Fruit fly (Drosophila melanogaster): ENCODE measurements around the gene RpL26.

The RpL26 gene

dm6 chr3L:18898770-18899278 is at the start of gene RpL26 (continued):
- peak; percentile 64; the same call in 1 of the 3 replicates for TF ChIP-seq CG11695 (GFP tag; IDR thresholded peaks at IDR 0.05)
- no peak for TF ChIP-seq lbe (GFP tag; optimal IDR thresholded peaks at IDR 0.05)
- peak; percentile 72 for TF ChIP-seq emc (GFP tag; optimal IDR thresholded peaks at IDR 0.05)
- peak; percentile 51; the same call in 1 of the 2 replicates for TF ChIP-seq toy (GFP tag; IDR thresholded peaks at IDR 0.05)
- peak; percentile 56 for TF ChIP-seq repo (GFP tag; optimal IDR thresholded peaks at IDR 0.05)
- no peak for TF ChIP-seq CG1024 (GFP tag; IDR thresholded peaks at IDR 0.05)
- peak; percentile 7 for TF ChIP-seq CG10274 (GFP tag; optimal IDR thresholded peaks at IDR 0.05)
- TF ChIP-seq MTF-1 (GFP tag; optimal IDR thresholded peaks at IDR 0.05; ENCODE audit: borderline replicate concordance) = peak; percentile 14
- peak; percentile 56 for TF ChIP-seq CG16863 (GFP tag; optimal IDR thresholded peaks at IDR 0.05)
- peak; percentile 67 for TF ChIP-seq CG13894 (tag; optimal IDR thresholded peaks at IDR 0.05)
- no peak for TF ChIP-seq CG12219 (GFP tag; optimal IDR thresholded peaks at IDR 0.05)
- peak; percentile 61 for TF ChIP-seq cato (GFP tag; optimal IDR thresholded peaks at IDR 0.05; ENCODE audit: borderline replicate concordance)
- TF ChIP-seq CG6813 (GFP tag; optimal IDR thresholded peaks at IDR 0.05) = no peak
- no peak for TF ChIP-seq sqz (GFP tag; optimal IDR thresholded peaks at IDR 0.05)
- peak; percentile 55 for TF ChIP-seq CG4617 (GFP tag; optimal IDR thresholded peaks at IDR 0.05; ENCODE audit: borderline replicate concordance)
- TF ChIP-seq CG17361 (GFP tag; IDR thresholded peaks at IDR 0.05) = peak; percentile 79
- TF ChIP-seq NC2α (GFP tag; optimal IDR thresholded peaks at IDR 0.05) = peak; percentile 57
- TF ChIP-seq Dfd (GFP tag; optimal IDR thresholded peaks at IDR 0.05) = no peak
- TF ChIP-seq Dip3 (GFP tag; optimal IDR thresholded peaks at IDR 0.05) = peak; percentile 78
- peak; percentile 38 for TF ChIP-seq CG15073 (GFP tag; optimal IDR thresholded peaks at IDR 0.05)
- peak; percentile 91 for TF ChIP-seq CG6791 (GFP tag; IDR thresholded peaks at IDR 0.05; ENCODE audit: partially characterized antibody)
- peak; percentile 89 for TF ChIP-seq CG30403 (GFP tag; optimal IDR thresholded peaks at IDR 0.05)
- peak; percentile 98 for TF ChIP-seq Ets65A (GFP tag)
- no peak; the same call in 2 of the 3 replicates for TF ChIP-seq tgo (GFP tag; IDR thresholded peaks at IDR 0.05)
- TF ChIP-seq CG4820 (GFP tag; optimal IDR thresholded peaks at IDR 0.05) = peak; percentile 37
- no peak for TF ChIP-seq jing (GFP tag; optimal IDR thresholded peaks at IDR 0.05)
- peak; percentile 98 for TF ChIP-seq CG14860 (GFP tag; IDR thresholded peaks at IDR 0.05; ENCODE audit: partially characterized antibody)
- no peak for TF ChIP-seq chm (GFP tag; IDR thresholded peaks at IDR 0.05)
- peak; percentile 77 for TF ChIP-seq CG30020 (tag; optimal IDR thresholded peaks at IDR 0.05)
- peak; percentile 99 for TF ChIP-seq knrl (GFP tag; IDR thresholded peaks at IDR 0.05; ENCODE audit: partially characterized antibody)
- TF ChIP-seq CG18476 (GFP tag; optimal IDR thresholded peaks at IDR 0.05) = peak; percentile 64
- TF ChIP-seq HHEX (GFP tag; optimal IDR thresholded peaks at IDR 0.05) = peak; percentile 53
- peak; percentile 45 for TF ChIP-seq exex (tag; optimal IDR thresholded peaks at IDR 0.05)
- TF ChIP-seq Hr51 (GFP tag; optimal IDR thresholded peaks at IDR 0.05) = peak; percentile 74 to 78
- 0 out of 2 replicates have a peak, but pooled peaks have one; percentile 36 for TF ChIP-seq HLH3B (GFP tag; IDR thresholded peaks at IDR 0.05)
- peak; percentile 62 for TF ChIP-seq ewg (GFP tag; optimal IDR thresholded peaks at IDR 0.05)
- peak; percentile 83 for TF ChIP-seq CG7786 (GFP tag; optimal IDR thresholded peaks at IDR 0.05)
- TF ChIP-seq org-1 (GFP tag; optimal IDR thresholded peaks at IDR 0.05) = peak; percentile 36
- TF ChIP-seq eyg (GFP tag; optimal IDR thresholded peaks at IDR 0.05) = peak; percentile 20
- TF ChIP-seq hkb (optimal IDR thresholded peaks at IDR 0.05) = peak; percentile 78
- peak; percentile 23; the same call in 1 of the 2 replicates for TF ChIP-seq hkb (GFP tag; IDR thresholded peaks at IDR 0.05)
- TF ChIP-seq sens (GFP tag) = peak; percentile 97
- TF ChIP-seq CG8290 (GFP tag; optimal IDR thresholded peaks at IDR 0.05) = peak; percentile 71
- TF ChIP-seq CG8290 (tag; optimal IDR thresholded peaks at IDR 0.05) = no peak
- peak; percentile 69 for TF ChIP-seq CG15514 (GFP tag; optimal IDR thresholded peaks at IDR 0.05)
- no peak for TF ChIP-seq CG8281 (tag; optimal IDR thresholded peaks at IDR 0.05)
- no peak for TF ChIP-seq CG11456 (GFP tag; IDR thresholded peaks at IDR 0.05)
- TF ChIP-seq Dbx (GFP tag; IDR thresholded peaks at IDR 0.05) = peak; percentile 88
- TF ChIP-seq CG18599 (GFP tag; optimal IDR thresholded peaks at IDR 0.05) = no peak
- TF ChIP-seq CG32772 (GFP tag; IDR thresholded peaks at IDR 0.05) = peak; percentile 50
- TF ChIP-seq CG13123 (GFP tag; optimal IDR thresholded peaks at IDR 0.05) = peak; percentile 64
